Fruit fly (Drosophila melanogaster) whole organism, embryonic: ENCODE results near the gene Rrp45.

ENCODE experiments used
- ATbp ChIP-seq: fragments of 200-800 bp; sonication (Bioruptor generic); optimal IDR thresholded peaks from 2 replicates; lab custom pipeline; 2017; ENCODE audit warnings: missing biosample characterization, mild to moderate bottlenecking, missing genetic modification characterization, missing genetic modification reagents
- Abd-B ChIP-seq: fragments of 200-800 bp; sonication (Bioruptor generic); optimal IDR thresholded peaks from 2 replicates; lab custom pipeline; 2018; ENCODE audit warnings: missing biosample characterization, mild to moderate bottlenecking, missing genetic modification characterization, moderate library complexity
- Bteb2 ChIP-seq: fragments of 200-800 bp; sonication (Bioruptor generic); optimal IDR thresholded peaks from 2 replicates; lab custom pipeline; 2016; ENCODE audit warnings: missing biosample characterization, missing genetic modification characterization
- CG10431 ChIP-seq: fragments of 200-800 bp; sonication (Bioruptor generic); optimal IDR thresholded peaks from 3 replicates; lab custom pipeline; 2018; ENCODE audit warnings: missing biosample characterization, mild to moderate bottlenecking, missing genetic modification characterization
- CG10543 ChIP-seq: fragments of 200-800 bp; sonication (Bioruptor generic); optimal IDR thresholded peaks from 3 replicates; lab custom pipeline; 2017; ENCODE audit warnings: missing biosample characterization, mild to moderate bottlenecking, missing genetic modification characterization, moderate library complexity
- CG10959 ChIP-seq: fragments of 200-800 bp; sonication (Bioruptor generic); IDR thresholded peaks from 2 replicates; pipeline ENCODE4 v1.3.6; 2022; ENCODE audit warnings: missing biosample characterization, missing genetic modification characterization
- CG11504 ChIP-seq: fragments of 200-800 bp; sonication (Bioruptor generic); optimal IDR thresholded peaks from 3 replicates; lab custom pipeline; 2019; ENCODE audit warnings: missing biosample characterization, mild to moderate bottlenecking, missing genetic modification characterization, moderate library complexity
- CG11696 ChIP-seq: fragments of 200-800 bp; sonication (Bioruptor generic); IDR thresholded peaks from 2 replicates; pipeline ENCODE4 v1.3.6; 2022; ENCODE audit warnings: missing biosample characterization, missing genetic modification characterization
- CG15269 ChIP-seq: fragments of 200-800 bp; sonication (Bioruptor generic); optimal IDR thresholded peaks from 2 replicates; lab custom pipeline; 2018; ENCODE audit warnings: missing biosample characterization, mild to moderate bottlenecking, missing genetic modification characterization, moderate library complexity
- CG16863 ChIP-seq: fragments of 200-800 bp; sonication (Bioruptor generic); optimal IDR thresholded peaks from 3 replicates; lab custom pipeline; 2016; ENCODE audit warnings: missing biosample characterization, missing genetic modification characterization
- CG17328 ChIP-seq: fragments of 200-800 bp; sonication (Bioruptor generic); IDR thresholded peaks from 2 replicates; pipeline ENCODE4 v1.3.6; 2022; ENCODE audit warnings: missing biosample characterization, missing genetic modification characterization
- CG17385 ChIP-seq: fragments of 200-800 bp; sonication (Bioruptor generic); optimal IDR thresholded peaks from 3 replicates; lab custom pipeline; 2018; ENCODE audit warnings: missing biosample characterization, mild to moderate bottlenecking, missing genetic modification characterization
- CG2129 ChIP-seq: fragments of 200-800 bp; sonication (Bioruptor generic); IDR thresholded peaks from 2 replicates; pipeline ENCODE4 v1.3.6; 2022; ENCODE audit warnings: missing biosample characterization, missing genetic modification characterization; ENCODE audit not compliant: partially characterized antibody
- CG2678 ChIP-seq: fragments of 200-800 bp; sonication (Bioruptor generic); optimal IDR thresholded peaks from 3 replicates; lab custom pipeline; 2019; ENCODE audit warnings: missing biosample characterization, mild to moderate bottlenecking, missing genetic modification characterization, moderate library complexity
- CG30403 ChIP-seq: fragments of 200-800 bp; sonication (Bioruptor generic); optimal IDR thresholded peaks from 3 replicates; lab custom pipeline; 2016; ENCODE audit warnings: missing biosample characterization, missing genetic modification characterization
- CG30431 ChIP-seq: fragments of 200-800 bp; sonication (Bioruptor generic); optimal IDR thresholded peaks from 2 replicates; lab custom pipeline; 2017; ENCODE audit warnings: missing biosample characterization, missing genetic modification characterization
- CG32532 ChIP-seq: fragments of 200-800 bp; sonication (Bioruptor generic); IDR thresholded peaks from 2 replicates; pipeline ENCODE4 v1.3.6; 2022; ENCODE audit warnings: missing biosample characterization, missing genetic modification characterization
- CG3281 ChIP-seq: fragments of 200-800 bp; sonication (Bioruptor generic); optimal IDR thresholded peaks from 3 replicates; lab custom pipeline; 2017; ENCODE audit warnings: missing biosample characterization, mild to moderate bottlenecking, missing genetic modification characterization
- CG43689 ChIP-seq: fragments of 200-800 bp; sonication (Bioruptor generic); IDR thresholded peaks from 2 replicates; pipeline ENCODE4 v1.3.6; 2022; ENCODE audit warnings: missing biosample characterization, missing genetic modification characterization
- CG4820 ChIP-seq: fragments of 200-800 bp; sonication (Bioruptor generic); optimal IDR thresholded peaks from 3 replicates; lab custom pipeline; 2016; ENCODE audit warnings: missing biosample characterization, missing genetic modification characterization
- CkIIα-i1 ChIP-seq: fragments of 200-800 bp; sonication (Bioruptor generic); IDR thresholded peaks from 2 replicates; pipeline ENCODE4 v1.3.6; 2022; ENCODE audit warnings: missing biosample characterization, missing genetic modification characterization
- D19A ChIP-seq: fragments of 200-800 bp; optimal IDR thresholded peaks from 3 replicates; lab custom pipeline; 2019; ENCODE audit warnings: missing biosample characterization, mild to moderate bottlenecking, missing genetic modification characterization, moderate library complexity
- Ets65A ChIP-seq: fragments of 200-800 bp; sonication (Bioruptor generic); peaks from one replicate; lab custom pipeline; 2016; ENCODE audit warnings: missing biosample characterization, missing genetic modification characterization
- Fer1 ChIP-seq: fragments of 200-800 bp; sonication (Bioruptor generic); optimal IDR thresholded peaks from 2 replicates; lab custom pipeline; 2017; ENCODE audit warnings: missing biosample characterization, mild to moderate bottlenecking, missing genetic modification characterization
- Gsc ChIP-seq: fragments of 200-800 bp; sonication (Bioruptor generic); IDR thresholded peaks from 2 replicates; pipeline ENCODE4 v1.3.6; 2022; ENCODE audit warnings: missing biosample characterization, missing genetic modification characterization
- Pdp1 ChIP-seq, 2 experiments: fragments of 200-800 bp; sonication (Bioruptor generic); optimal IDR thresholded peaks; 3 replicates each; lab custom pipeline; 2016; ENCODE audit warnings: missing biosample characterization in 2 of 2, missing genetic modification characterization in 2 of 2, mild to moderate bottlenecking in 1 of 2, moderate library complexity in 1 of 2
- Sox102F ChIP-seq: fragments of 200-800 bp; sonication (Bioruptor generic); optimal IDR thresholded peaks from 2 replicates; lab custom pipeline; 2018; ENCODE audit warnings: missing biosample characterization, mild to moderate bottlenecking, missing genetic modification characterization, moderate library complexity
- Sry-δ ChIP-seq: fragments of 200-800 bp; sonication (Bioruptor generic); optimal IDR thresholded peaks from 2 replicates; lab custom pipeline; 2016; ENCODE audit warnings: missing biosample characterization, missing genetic modification characterization
- Ssrp ChIP-seq: fragments of 200-800 bp; sonication (Bioruptor generic); optimal IDR thresholded peaks from 2 replicates; lab custom pipeline; 2018; ENCODE audit warnings: missing biosample characterization, mild to moderate bottlenecking, missing genetic modification characterization, moderate library complexity
- bab2 ChIP-seq: fragments of 200-800 bp; sonication (Bioruptor generic); optimal IDR thresholded peaks from 2 replicates; lab custom pipeline; 2016; ENCODE audit warnings: missing biosample characterization, missing genetic modification characterization
- bcd ChIP-seq: fragments of 200-800 bp; sonication (Bioruptor generic); optimal IDR thresholded peaks from 2 replicates; lab custom pipeline; 2017; ENCODE audit warnings: missing biosample characterization, mild to moderate bottlenecking, missing genetic modification characterization
- bsh ChIP-seq, 2 experiments: fragments of 200-800 bp; sonication (Bioruptor generic); optimal IDR thresholded peaks; 2 replicates each; lab custom pipeline; 2017 to 2018; ENCODE audit warnings: mild to moderate bottlenecking in 2 of 2, missing biosample characterization in 2 of 2, missing genetic modification characterization in 2 of 2, moderate library complexity in 1 of 2
- crc ChIP-seq: fragments of 200-800 bp; sonication (Bioruptor generic); optimal IDR thresholded peaks from 2 replicates; lab custom pipeline; 2016; ENCODE audit warnings: missing biosample characterization, missing genetic modification characterization
- esg ChIP-seq: fragments of 200-800 bp; sonication (Bioruptor generic); conservative IDR thresholded peaks from 2 replicates; pipeline ENCODE4 v1.3.6; 2022; ENCODE audit warnings: missing biosample characterization, missing genetic modification characterization
- eve ChIP-seq, 2 experiments: fragments of >200 bp; optimal IDR thresholded peaks; 2 replicates each; lab custom pipeline; 2017; ENCODE audit warnings: missing biosample characterization in 2 of 2, missing genetic modification characterization in 2 of 2
- fd96Cb ChIP-seq: fragments of 200-800 bp; sonication (Bioruptor generic); optimal IDR thresholded peaks from 2 replicates; lab custom pipeline; 2018; ENCODE audit warnings: missing biosample characterization, mild to moderate bottlenecking, missing genetic modification characterization, moderate library complexity
- fu2 ChIP-seq: fragments of 200-800 bp; sonication (Bioruptor generic); optimal IDR thresholded peaks from 2 replicates; lab custom pipeline; 2016; ENCODE audit warnings: missing biosample characterization, missing genetic modification characterization
- lmd ChIP-seq: fragments of 200-800 bp; sonication (Bioruptor generic); IDR thresholded peaks from 2 replicates; pipeline ENCODE4 v1.3.6; 2022; ENCODE audit warnings: missing biosample characterization, missing genetic modification characterization
- luna ChIP-seq: fragments of 200-800 bp; sonication (Bioruptor generic); optimal IDR thresholded peaks from 2 replicates; lab custom pipeline; 2016; ENCODE audit warnings: missing biosample characterization, missing genetic modification characterization
- nmo ChIP-seq: fragments of 200-800 bp; sonication (Bioruptor generic); optimal IDR thresholded peaks from 2 replicates; lab custom pipeline; 2018; ENCODE audit warnings: missing biosample characterization, mild to moderate bottlenecking, missing genetic modification characterization, moderate library complexity
- p53 ChIP-seq: fragments of 200-800 bp; sonication (Bioruptor generic); optimal IDR thresholded peaks from 2 replicates; lab custom pipeline; 2016; ENCODE audit warnings: missing biosample characterization, missing genetic modification characterization
- phol ChIP-seq: fragments of 200-800 bp; sonication (Bioruptor generic); optimal IDR thresholded peaks from 3 replicates; lab custom pipeline; 2018; ENCODE audit warnings: missing biosample characterization, mild to moderate bottlenecking, missing genetic modification characterization, moderate library complexity
- ranshi ChIP-seq: fragments of 200-800 bp; sonication (Bioruptor generic); IDR thresholded peaks from 2 replicates; pipeline ENCODE4 v1.3.6; 2022; ENCODE audit warnings: missing biosample characterization, missing genetic modification characterization
- repo ChIP-seq: fragments of 200-800 bp; sonication (Bioruptor generic); optimal IDR thresholded peaks from 2 replicates; lab custom pipeline; 2016; ENCODE audit warnings: missing biosample characterization, missing genetic modification characterization
- sens ChIP-seq: fragments of 200-800 bp; sonication (Bioruptor generic); peaks from one replicate; lab custom pipeline; 2016; ENCODE audit warnings: missing biosample characterization, missing genetic modification characterization
- shn ChIP-seq: fragments of 200-800 bp; sonication (Bioruptor generic); optimal IDR thresholded peaks from 3 replicates; lab custom pipeline; 2016; ENCODE audit warnings: missing biosample characterization, missing genetic modification characterization
- slbo ChIP-seq: fragments of 200-800 bp; sonication (Bioruptor generic); IDR thresholded peaks from 2 replicates; pipeline ENCODE4 v1.3.6; 2022; ENCODE audit warnings: missing biosample characterization, missing genetic modification characterization
- sob ChIP-seq: fragments of 200-800 bp; sonication (Bioruptor generic); IDR thresholded peaks from 2 replicates; pipeline ENCODE4 v1.3.6; 2022; ENCODE audit warnings: missing biosample characterization, missing genetic modification characterization
- tio ChIP-seq: fragments of 200-800 bp; sonication (Bioruptor generic); optimal IDR thresholded peaks from 2 replicates; lab custom pipeline; 2017; ENCODE audit warnings: missing biosample characterization, missing genetic modification characterization, inconsistent platforms
- tna ChIP-seq: fragments of 200-800 bp; sonication (Bioruptor generic); IDR thresholded peaks from 2 replicates; pipeline ENCODE4 v1.3.6; 2022; ENCODE audit warnings: missing biosample characterization, missing genetic modification characterization; ENCODE audit not compliant: partially characterized antibody
- twi ChIP-seq: fragments of 200-800 bp; optimal IDR thresholded peaks from 2 replicates; lab custom pipeline; 2019; ENCODE audit warnings: missing biosample characterization, mild to moderate bottlenecking, missing genetic modification characterization, moderate library complexity

Rrp45 gene

dm6 chrX:16834259-16834658, 43.2 kb upstream of the Rrp45 start (continued):
- TF ChIP-seq CG4820: peak; percentile 17
- peak; percentile 26 for TF ChIP-seq D19A (tag; lab: Kevin White, UChicago)
- no peak for TF ChIP-seq sob (GFP tag; lab: Robert Waterston, UW)
- no peak for TF ChIP-seq CkIIα-i1
- TF ChIP-seq phol (tag; lab: Kevin White, UChicago): peak; percentile 45
- peak; percentile 31 for TF ChIP-seq shn
- peak; percentile 46 for TF ChIP-seq CG17385 (GFP tag; lab: Kevin White, UChicago)
- peak; percentile 23 for TF ChIP-seq CG16863
- TF ChIP-seq CG2129 (GFP tag; lab: Robert Waterston, UW): no peak
- peak; percentile 39 for TF ChIP-seq Bteb2
- TF ChIP-seq CG10959 (GFP tag; lab: Robert Waterston, UW): no peak
- no peak for TF ChIP-seq crc (GFP tag; lab: Kevin White, UChicago)
- peak; percentile 22 for TF ChIP-seq tio (GFP tag; lab: Kevin White, UChicago)
- TF ChIP-seq Sox102F (GFP tag; lab: Kevin White, UChicago): peak; percentile 53
- peak; percentile 48 for TF ChIP-seq ATbp (GFP tag; lab: Kevin White, UChicago)
- peak; percentile 15 for TF ChIP-seq bcd (GFP tag; lab: Kevin White, UChicago)
- TF ChIP-seq tna: no peak
- peak; percentile 9 for TF ChIP-seq twi
- peak; percentile 67 for TF ChIP-seq CG2678
- TF ChIP-seq CG30431: no peak
- TF ChIP-seq fu2: peak; percentile 27
- peak; percentile 37; the same call in 1 of the 2 replicates for TF ChIP-seq slbo
- peak; percentile 21 for TF ChIP-seq fd96Cb (tag; lab: Kevin White, UChicago)
- TF ChIP-seq Abd-B (GFP tag; lab: Kevin White, UChicago): peak; percentile 11
- TF ChIP-seq bab2 (GFP tag; lab: Kevin White, UChicago): peak; percentile 26
- TF ChIP-seq CG11504: peak; percentile 62
- TF ChIP-seq Gsc (GFP tag; lab: Robert Waterston, UW): no peak
- TF ChIP-seq lmd (GFP tag; lab: Robert Waterston, UW): peak; percentile 41
- TF ChIP-seq nmo: peak; percentile 46
- peak; percentile 35 for TF ChIP-seq Fer1 (GFP tag; lab: Kevin White, UChicago)
- TF ChIP-seq ranshi (GFP tag; lab: Robert Waterston, UW): no peak
- TF ChIP-seq Ssrp (tag; lab: Kevin White, UChicago): peak; percentile 55
- TF ChIP-seq CG15269: peak; percentile 60
- TF ChIP-seq CG43689: no peak
- peak; percentile 29 for TF ChIP-seq CG10543
- peak; percentile 53 for TF ChIP-seq CG30403 (GFP tag; lab: Kevin White, UChicago)
- no peak for TF ChIP-seq Sry-δ (GFP tag; lab: Kevin White, UChicago)
- TF ChIP-seq Ets65A: peak; percentile 63
- peak in 1 of 2 experiments; percentile 66 for TF ChIP-seq eve (GFP tag; optimal IDR thresholded peaks at IDR 0.05; lab: Kevin White, UChicago)
- no peak for TF ChIP-seq CG10431
- TF ChIP-seq p53: no peak
- 0 out of 2 replicates have a peak, but pooled peaks have one; percentile 14 for TF ChIP-seq CG17328 (GFP tag; lab: Robert Waterston, UW)
- TF ChIP-seq CG32532 (GFP tag; lab: Robert Waterston, UW): peak; percentile 37; the same call in 1 of the 2 replicates
- no peak for TF ChIP-seq repo (GFP tag; lab: Kevin White, UChicago)
- 0 out of 2 replicates have a peak, but pooled peaks have one; percentile 8 for TF ChIP-seq esg (GFP tag; lab: Robert Waterston, UW)
- TF ChIP-seq bsh (GFP tag; optimal IDR thresholded peaks at IDR 0.05; lab: Kevin White, UChicago): peak; percentile 53 to 80
- TF ChIP-seq sens (GFP tag; lab: Kevin White, UChicago): peak; percentile 87
- TF ChIP-seq CG11696 (GFP tag; lab: Robert Waterston, UW): no peak
- peak; percentile 9 to 22 for TF ChIP-seq Pdp1 (GFP tag; optimal IDR thresholded peaks at IDR 0.05; lab: Kevin White, UChicago)
- TF ChIP-seq CG3281: peak; percentile 34
- TF ChIP-seq luna: no peak
